Fruit fly (Drosophila melanogaster) whole organism, embryonic: ENCODE results near the gene Sems.
A peak's percentile ranks its signal among the peaks of the same experiment; 100 is the strongest.

Experiments
- Antp ChIP-seq: fragments of 200-800 bp; sonication (Bioruptor generic); optimal IDR thresholded peaks from 3 replicates; lab custom pipeline; 2016; ENCODE audit warnings: missing biosample characterization, missing genetic modification characterization
- CG10321 ChIP-seq: fragments of 200-800 bp; sonication (Bioruptor generic); IDR thresholded peaks from 2 replicates; pipeline ENCODE4 v1.3.6; 2022; ENCODE audit warnings: missing biosample characterization, missing genetic modification characterization
- CG12769 ChIP-seq: fragments of 200-800 bp; sonication (Bioruptor generic); optimal IDR thresholded peaks from 2 replicates; lab custom pipeline; 2019; ENCODE audit warnings: missing biosample characterization, mild to moderate bottlenecking, missing genetic modification characterization, moderate library complexity
- CG14667 ChIP-seq: fragments of 200-800 bp; sonication (Bioruptor generic); IDR thresholded peaks from 2 replicates; pipeline ENCODE4 v1.3.6; 2022; ENCODE audit warnings: missing biosample characterization, missing genetic modification characterization
- CG1602 ChIP-seq: fragments of 200-800 bp; sonication (Bioruptor generic); optimal IDR thresholded peaks from 3 replicates; lab custom pipeline; 2016; ENCODE audit warnings: missing biosample characterization, missing genetic modification characterization
- CG1792 ChIP-seq: fragments of 200-800 bp; sonication (Bioruptor generic); optimal IDR thresholded peaks from 2 replicates; lab custom pipeline; 2016; ENCODE audit warnings: missing biosample characterization, missing genetic modification characterization
- CG2199 ChIP-seq: fragments of 200-800 bp; sonication (Bioruptor generic); IDR thresholded peaks from 3 replicates; pipeline ENCODE4 v1.3.6; 2022; ENCODE audit warnings: missing biosample characterization, missing genetic modification characterization
- CG2712 ChIP-seq: fragments of 200-800 bp; optimal IDR thresholded peaks from 3 replicates; lab custom pipeline; 2019; ENCODE audit warnings: missing biosample characterization, mild to moderate bottlenecking, missing genetic modification characterization, moderate library complexity
- CG32772 ChIP-seq: fragments of 200-800 bp; sonication (Bioruptor generic); IDR thresholded peaks from 2 replicates; pipeline ENCODE4 v1.3.6; 2022; ENCODE audit warnings: missing biosample characterization, missing genetic modification characterization
- CG3726 ChIP-seq: fragments of 200-800 bp; sonication (Bioruptor generic); IDR thresholded peaks from 3 replicates; pipeline ENCODE4, ENCODE4 v1.3.6; 2022; ENCODE audit warnings: missing biosample characterization, missing genetic modification characterization
- CG6813 ChIP-seq: fragments of 200-800 bp; sonication (Bioruptor generic); optimal IDR thresholded peaks from 2 replicates; lab custom pipeline; 2017; ENCODE audit warnings: missing biosample characterization, missing genetic modification characterization, mild to moderate bottlenecking, moderate library complexity, missing genetic modification reagents
- CG8359 ChIP-seq: fragments of 200-800 bp; sonication (Bioruptor generic); optimal IDR thresholded peaks from 2 replicates; lab custom pipeline; 2017; ENCODE audit warnings: missing biosample characterization, mild to moderate bottlenecking, missing genetic modification characterization, borderline replicate concordance
- CG8765 ChIP-seq: fragments of 200-800 bp; sonication (Bioruptor generic); IDR thresholded peaks from 2 replicates; pipeline ENCODE4 v1.3.6; 2022; ENCODE audit warnings: missing biosample characterization, missing genetic modification characterization
- Drgx ChIP-seq: fragments of 200-800 bp; sonication (Bioruptor generic); IDR thresholded peaks from 2 replicates; pipeline ENCODE4 v1.3.6; 2022; ENCODE audit warnings: missing biosample characterization, missing genetic modification characterization
- Ets65A ChIP-seq: fragments of 200-800 bp; sonication (Bioruptor generic); peaks from one replicate; lab custom pipeline; 2016; ENCODE audit warnings: missing biosample characterization, missing genetic modification characterization
- Gsc ChIP-seq: fragments of 200-800 bp; sonication (Bioruptor generic); IDR thresholded peaks from 2 replicates; pipeline ENCODE4 v1.3.6; 2022; ENCODE audit warnings: missing biosample characterization, missing genetic modification characterization
- HmgZ ChIP-seq: fragments of 200-800 bp; sonication (Bioruptor generic); optimal IDR thresholded peaks from 2 replicates; lab custom pipeline; 2018; ENCODE audit warnings: missing biosample characterization, mild to moderate bottlenecking, missing genetic modification characterization
- Hr51 ChIP-seq, 2 experiments: fragments of 200-800 bp; sonication (Bioruptor generic); optimal IDR thresholded peaks; 2 replicates in 1 of 2; 3 replicates in 1 of 2; lab custom pipeline; 2016 to 2018; ENCODE audit warnings: missing biosample characterization in 2 of 2, missing genetic modification characterization in 2 of 2, mild to moderate bottlenecking in 1 of 2, moderate library complexity in 1 of 2
- MESR4 ChIP-seq: fragments of 200-800 bp; sonication (Bioruptor generic); optimal IDR thresholded peaks from 2 replicates; lab custom pipeline; 2018; ENCODE audit warnings: missing biosample characterization, mild to moderate bottlenecking, missing genetic modification characterization, moderate library complexity
- MTF-1 ChIP-seq: fragments of 200-800 bp; sonication (Bioruptor generic); optimal IDR thresholded peaks from 2 replicates; lab custom pipeline; 2018; ENCODE audit warnings: missing biosample characterization, mild to moderate bottlenecking, missing genetic modification characterization, borderline replicate concordance
- Mad ChIP-seq: fragments of 200-800 bp; sonication (Bioruptor generic); optimal IDR thresholded peaks from 2 replicates; lab custom pipeline; 2016; ENCODE audit warnings: missing biosample characterization, missing genetic modification characterization
- NK7.1 ChIP-seq: fragments of 200-800 bp; sonication (Bioruptor generic); optimal IDR thresholded peaks from 3 replicates; lab custom pipeline; 2016; ENCODE audit warnings: missing biosample characterization, missing genetic modification characterization
- Sin3A ChIP-seq: fragments of >200 bp; optimal IDR thresholded peaks from 2 replicates; lab custom pipeline; 2018
- bab2 ChIP-seq: fragments of 200-800 bp; sonication (Bioruptor generic); optimal IDR thresholded peaks from 2 replicates; lab custom pipeline; 2016; ENCODE audit warnings: missing biosample characterization, missing genetic modification characterization
- bsh ChIP-seq, 2 experiments: fragments of 200-800 bp; sonication (Bioruptor generic); optimal IDR thresholded peaks; 2 replicates each; lab custom pipeline; 2017 to 2018; ENCODE audit warnings: mild to moderate bottlenecking in 2 of 2, missing biosample characterization in 2 of 2, missing genetic modification characterization in 2 of 2, moderate library complexity in 1 of 2
- dysf ChIP-seq: fragments of 200-800 bp; sonication (Bioruptor generic); IDR thresholded peaks from 3 replicates; pipeline ENCODE4 v1.3.6; 2022; ENCODE audit warnings: missing biosample characterization, missing genetic modification characterization
- gro ChIP-seq: fragments of 200-800 bp; sonication (Bioruptor generic); optimal IDR thresholded peaks from 2 replicates; lab custom pipeline; 2016; ENCODE audit warnings: missing biosample characterization, missing genetic modification characterization
- hb ChIP-seq: fragments of 200-800 bp; sonication (Bioruptor generic); IDR thresholded peaks from 3 replicates; pipeline ENCODE4 v1.3.6; 2022; ENCODE audit warnings: missing biosample characterization, missing genetic modification characterization; ENCODE audit not compliant: partially characterized antibody
- hbn ChIP-seq: fragments of 200-800 bp; sonication (Bioruptor generic); IDR thresholded peaks from 2 replicates; pipeline ENCODE4 v1.3.6; 2022; ENCODE audit warnings: missing biosample characterization, missing genetic modification characterization; ENCODE audit not compliant: partially characterized antibody
- nerfin-1 ChIP-seq: fragments of 200-800 bp; sonication (Bioruptor generic); optimal IDR thresholded peaks from 3 replicates; lab custom pipeline; 2019; ENCODE audit warnings: missing biosample characterization, mild to moderate bottlenecking, missing genetic modification characterization, moderate library complexity
- nom ChIP-seq: fragments of 200-800 bp; sonication (Bioruptor generic); optimal IDR thresholded peaks from 2 replicates; lab custom pipeline; 2017; ENCODE audit warnings: missing biosample characterization, missing genetic modification characterization, mild to moderate bottlenecking, moderate library complexity, missing genetic modification reagents
- pita ChIP-seq: fragments of 200-800 bp; sonication (Bioruptor generic); optimal IDR thresholded peaks from 2 replicates; lab custom pipeline; 2017; ENCODE audit warnings: missing biosample characterization, mild to moderate bottlenecking, missing genetic modification characterization
- pnt ChIP-seq: fragments of 200-800 bp; sonication (Bioruptor generic); optimal IDR thresholded peaks from 3 replicates; lab custom pipeline; 2016; ENCODE audit warnings: missing biosample characterization, missing genetic modification characterization
- sens ChIP-seq: fragments of 200-800 bp; sonication (Bioruptor generic); peaks from one replicate; lab custom pipeline; 2016; ENCODE audit warnings: missing biosample characterization, missing genetic modification characterization
- ssp ChIP-seq: fragments of 200-800 bp; sonication (Bioruptor generic); IDR thresholded peaks from 2 replicates; pipeline ENCODE4 v1.3.6; 2022; ENCODE audit warnings: missing biosample characterization, missing genetic modification characterization
- tgo ChIP-seq: fragments of 200-800 bp; sonication (Bioruptor generic); IDR thresholded peaks from 3 replicates; pipeline ENCODE4 v1.3.6; 2022; ENCODE audit warnings: missing biosample characterization, missing genetic modification characterization
- tll ChIP-seq, 2 experiments: fragments of 200-800 bp in 1 of 2; fragments of >200 bp in 1 of 2; sonication (Bioruptor generic) in 1 of 2; optimal IDR thresholded peaks; 2 replicates each; lab custom pipeline; 2017 to 2019; ENCODE audit warnings: missing biosample characterization in 2 of 2, missing genetic modification characterization in 2 of 2, mild to moderate bottlenecking in 1 of 2, moderate library complexity in 1 of 2
- unc-4 ChIP-seq: fragments of 200-800 bp; sonication (Bioruptor generic); IDR thresholded peaks from 2 replicates; pipeline ENCODE4 v1.3.6; 2022; ENCODE audit warnings: missing biosample characterization, missing genetic modification characterization; ENCODE audit not compliant: partially characterized antibody

Sems gene

dm6 chr3L:20988862-20989261 lies 32.3 kb upstream of the Sems start (continued):
- TF ChIP-seq tll (GFP tag; optimal IDR thresholded peaks at IDR 0.05; lab: Kevin White, UChicago) (no peak), CG14667 (GFP tag; lab: Robert Waterston, UW) (no peak), Hr51 (GFP tag; optimal IDR thresholded peaks at IDR 0.05; lab: Kevin White, UChicago) (no peak), gro (GFP tag; lab: Kevin White, UChicago) (no peak), nom (GFP tag; lab: Kevin White, UChicago) (peak; percentile 51), sens (GFP tag; lab: Kevin White, UChicago) (peak; percentile 10), Ets65A (GFP tag; lab: Kevin White, UChicago) (peak; percentile 12), nerfin-1 (tag; lab: Kevin White, UChicago) (no peak)

dm6 chr3L:20987895-20988294 lies 31.3 kb upstream of the Sems start:
- TF ChIP-seq tgo (no peak), Drgx (GFP tag; lab: Robert Waterston, UW) (peak; percentile 34; the same call in 1 of the 2 replicates), bsh (GFP tag; optimal IDR thresholded peaks at IDR 0.05; lab: Kevin White, UChicago) (peak in 1 of 2 experiments; percentile 2), hb (GFP tag; lab: Robert Waterston, UW) (0 out of 3 replicates have a peak, but pooled peaks have one; percentile 1), NK7.1 (GFP tag; lab: Kevin White, UChicago) (no peak), CG32772 (GFP tag; lab: Robert Waterston, UW) (no peak), dysf (no peak), CG1602 (GFP tag; lab: Kevin White, UChicago) (no peak), CG1792 (GFP tag; lab: Kevin White, UChicago) (no peak), MESR4 (GFP tag; lab: Kevin White, UChicago) (no peak)

DNA sequence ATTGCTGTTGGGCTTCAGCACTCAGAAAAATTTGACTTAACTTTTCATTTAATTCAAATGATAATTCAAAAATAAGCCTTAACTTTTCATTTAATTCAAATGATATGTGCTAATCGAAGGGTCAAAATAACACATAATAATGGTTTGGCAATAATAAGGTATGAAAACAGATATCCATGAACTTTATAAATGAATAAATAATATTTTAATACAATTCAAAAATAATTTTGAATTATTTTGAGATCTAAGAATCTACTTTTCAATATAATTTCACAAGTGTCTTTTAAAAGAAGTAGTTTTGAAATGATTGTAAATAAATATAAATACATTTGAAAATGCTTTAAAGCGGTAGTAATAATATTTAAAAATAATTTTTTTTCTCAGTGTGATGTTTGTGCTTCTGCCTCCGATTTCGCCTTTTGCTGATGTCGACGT lies 30.4 kb upstream of the Sems start:
- TF ChIP-seq HmgZ (tag; lab: Kevin White, UChicago), result no peak
- TF ChIP-seq bsh (GFP tag; optimal IDR thresholded peaks at IDR 0.05; lab: Kevin White, UChicago), result peak in 1 of 2 experiments; percentile 26
- no peak for TF ChIP-seq MTF-1
- no peak for TF ChIP-seq unc-4
- no peak for TF ChIP-seq hbn (GFP tag; lab: Robert Waterston, UW)
- no peak for TF ChIP-seq CG2199 (GFP tag; lab: Robert Waterston, UW)
- peak; percentile 69 for TF ChIP-seq Drgx (GFP tag; lab: Robert Waterston, UW)
- TF ChIP-seq Sin3A (lab: Kevin White, UChicago), result no peak
- TF ChIP-seq bab2 (GFP tag; lab: Kevin White, UChicago), result no peak
- TF ChIP-seq CG6813 (GFP tag; lab: Kevin White, UChicago), result no peak
- peak; percentile 18 for TF ChIP-seq nom (GFP tag; lab: Kevin White, UChicago)
- no peak for TF ChIP-seq Mad

dm6 chr3L:20984414-20985208 lies 28.1 kb upstream of the Sems start:
- peak; percentile 98 for TF ChIP-seq CG8359 (GFP tag; lab: Kevin White, UChicago)
- TF ChIP-seq pnt, result no peak
- no peak for TF ChIP-seq CG10321 (GFP tag; lab: Robert Waterston, UW)
- no peak for TF ChIP-seq CG12769 (tag; lab: Kevin White, UChicago)
- no peak for TF ChIP-seq CG3726
- TF ChIP-seq Mad, result no peak
- peak; percentile 38 for TF ChIP-seq nom (GFP tag; lab: Kevin White, UChicago)
- no peak for TF ChIP-seq pita
- no peak for TF ChIP-seq ssp
- TF ChIP-seq Antp, result no peak
- no peak for TF ChIP-seq CG8765
- TF ChIP-seq CG2712 (tag; lab: Kevin White, UChicago), result no peak
- no peak for TF ChIP-seq Gsc (GFP tag; lab: Robert Waterston, UW)
